Worm (Caenorhabditis elegans) whole organism, late embryonic: Measurements from ENCODE around the gene aman-1.

ENCODE experiments used
- C08G9.2 ChIP-seq: sonication (generic microtip); optimal IDR thresholded peaks from 2 replicates; lab custom pipeline; 2016; ENCODE audit warnings: mild to moderate bottlenecking, missing genetic modification characterization, moderate library complexity, missing compliant biosample characterization
- F13H6.1 ChIP-seq: sonication (generic microtip); optimal IDR thresholded peaks from 2 replicates; lab custom pipeline; 2016; ENCODE audit warnings: missing genetic modification characterization, missing compliant biosample characterization
- ama-1 ChIP-seq: fragments of 150-350 bp; optimal IDR thresholded peaks from 2 replicates; lab custom pipeline; 2014
- ceh-31 ChIP-seq: sonication (generic microtip); optimal IDR thresholded peaks from 2 replicates; lab custom pipeline; 2016; ENCODE audit warnings: missing genetic modification characterization, missing compliant biosample characterization
- dve-1 ChIP-seq: sonication (generic microtip); optimal IDR thresholded peaks from 2 replicates; lab custom pipeline; 2017; ENCODE audit warnings: antibody characterized with exemption, mild to moderate bottlenecking, missing genetic modification characterization, missing compliant biosample characterization
- elt-4 ChIP-seq: sonication (generic microtip); optimal IDR thresholded peaks from 2 replicates; lab custom pipeline; 2016; ENCODE audit warnings: missing genetic modification characterization, missing compliant biosample characterization
- ets-4 ChIP-seq: sonication (generic microtip); optimal IDR thresholded peaks from 2 replicates; lab custom pipeline; 2016; ENCODE audit warnings: missing genetic modification characterization, missing compliant biosample characterization
- hlh-8 ChIP-seq: sonication (generic microtip); optimal IDR thresholded peaks from 2 replicates; lab custom pipeline; 2016; ENCODE audit warnings: missing genotype, missing genetic modification characterization, missing compliant biosample characterization
- nhr-11 ChIP-seq: fragments of 150-350 bp; optimal IDR thresholded peaks from 2 replicates; lab custom pipeline; 2014; ENCODE audit warnings: missing biosample characterization, missing genetic modification characterization
- rnt-1 ChIP-seq: sonication (generic microtip); optimal IDR thresholded peaks from 2 replicates; lab custom pipeline; 2016; ENCODE audit warnings: missing genetic modification characterization, missing compliant biosample characterization
- tbx-2 ChIP-seq: sonication (generic microtip); optimal IDR thresholded peaks from 2 replicates; lab custom pipeline; 2016; ENCODE audit warnings: missing genetic modification characterization, missing compliant biosample characterization
- unc-86 ChIP-seq: sonication (generic microtip); optimal IDR thresholded peaks from 2 replicates; lab custom pipeline; 2016; ENCODE audit warnings: missing genetic modification characterization, missing compliant biosample characterization

ce11 chrX:4685579-4685978 is 47.3 kb upstream of the aman-1 start:
- TF ChIP-seq rnt-1 (tag; lab: Kevin White, UChicago) (no peak), nhr-11 (tag; lab: Kevin White, UChicago) (no peak), hlh-8 (no peak), ceh-31 (tag; lab: Kevin White, UChicago) (no peak), ama-1 (lab: Kevin White, UChicago) (no peak), F13H6.1 (no peak), elt-4 (tag; lab: Kevin White, UChicago) (no peak), C08G9.2 (tag; lab: Kevin White, UChicago) (no peak), dve-1 (tag; lab: Kevin White, UChicago) (no peak), ets-4 (tag; lab: Kevin White, UChicago) (no peak), unc-86 (tag; lab: Kevin White, UChicago) (no peak), tbx-2 (tag; lab: Kevin White, UChicago) (no peak)
